Worm (Caenorhabditis elegans) whole organism, mixed stage, embryonic: ENCODE measurements around the gene evl-20.

ENCODE experiments used
- bed-3 ChIP-seq: fragments of 200-800 bp; sonication (Bioruptor generic); optimal IDR thresholded peaks from 3 replicates; lab custom pipeline; 2018; ENCODE audit warnings: mild to moderate bottlenecking, missing genetic modification characterization, moderate library complexity, missing compliant biosample characterization
- blmp-1 ChIP-seq: fragments of 150-350 bp; optimal IDR thresholded peaks from 2 replicates; lab custom pipeline; 2014; ENCODE audit warnings: missing biosample characterization, missing genetic modification characterization
- elt-3 ChIP-seq: fragments of 150-350 bp; optimal IDR thresholded peaks from 2 replicates; lab custom pipeline; 2014; ENCODE audit warnings: missing biosample characterization, missing genetic modification characterization
- lin-32 ChIP-seq: fragments of 200-800 bp; sonication (Bioruptor generic); optimal IDR thresholded peaks from 2 replicates; lab custom pipeline; 2018; ENCODE audit warnings: mild to moderate bottlenecking, missing genetic modification characterization, missing compliant biosample characterization
- lsy-2 ChIP-seq: fragments of 150-350 bp; optimal IDR thresholded peaks from 2 replicates; lab custom pipeline; 2014; ENCODE audit warnings: missing biosample characterization, missing genetic modification characterization
- mab-5 ChIP-seq: fragments of 150-350 bp; optimal IDR thresholded peaks from 2 replicates; lab custom pipeline; 2014; ENCODE audit warnings: missing biosample characterization, missing genetic modification characterization
- nhr-12 ChIP-seq: fragments of 150-350 bp; optimal IDR thresholded peaks from 2 replicates; lab custom pipeline; 2014; ENCODE audit warnings: missing biosample characterization, missing genetic modification characterization
- nhr-237 ChIP-seq: fragments of 150-350 bp; optimal IDR thresholded peaks from 2 replicates; lab custom pipeline; 2014; ENCODE audit warnings: missing biosample characterization, missing genetic modification characterization
- nhr-76 ChIP-seq: sonication (generic microtip); optimal IDR thresholded peaks from 2 replicates; lab custom pipeline; 2017; ENCODE audit warnings: missing biosample characterization, missing genetic modification characterization
- pha-4 ChIP-seq: fragments of 150-350 bp; optimal IDR thresholded peaks from 2 replicates; lab custom pipeline; 2018; ENCODE audit warnings: missing biosample characterization, missing genetic modification reagents, missing genetic modification characterization
- snpc-4 ChIP-seq: fragments of 150-350 bp; optimal IDR thresholded peaks from 2 replicates; lab custom pipeline; 2014; ENCODE audit warnings: missing biosample characterization, missing genetic modification characterization
- unc-62 ChIP-seq: fragments of 150-350 bp; optimal IDR thresholded peaks from 2 replicates; lab custom pipeline; 2014; ENCODE audit warnings: missing biosample characterization, missing genetic modification reagents, missing genetic modification characterization

DNA sequence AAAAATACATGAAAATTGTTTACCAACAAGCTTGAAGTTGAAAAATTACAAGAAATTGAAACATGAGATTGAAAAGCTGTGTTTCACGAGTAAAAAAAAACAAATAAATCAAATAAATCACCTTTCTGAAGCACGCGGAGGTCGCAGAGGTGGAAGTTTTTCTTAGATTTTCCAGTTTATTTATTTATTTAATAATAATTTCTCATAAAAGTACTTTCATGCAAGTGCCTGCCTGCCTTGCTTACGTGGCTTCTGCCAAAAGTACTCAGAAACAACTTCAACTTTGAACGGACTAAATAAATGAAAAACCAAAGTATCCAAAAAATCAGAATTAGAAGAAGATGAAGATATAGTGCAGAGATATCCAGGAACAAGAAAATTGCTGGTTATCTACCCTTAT lies 12.2 kb upstream of the evl-20 start, which contains the start of gene acp-2:
- TF ChIP-seq elt-3 (tag; lab: Kevin White, UChicago) (no peak), unc-62 (no peak), lin-32 (no peak), bed-3 (GFP tag; lab: Kevin White, UChicago) (no peak), mab-5 (no peak), pha-4 (tag; lab: Kevin White, UChicago) (no peak), snpc-4 (tag; lab: Kevin White, UChicago) (no peak), lsy-2 (no peak), nhr-12 (tag; lab: Kevin White, UChicago) (no peak), nhr-76 (tag; lab: Kevin White, UChicago) (no peak), blmp-1 (tag; lab: Kevin White, UChicago) (no peak), nhr-237 (no peak)
